Worm (Caenorhabditis elegans) whole organism, L3 larva: ENCODE results near the gene Y39A1A.27.

Source experiments
- ZK546.5 ChIP-seq: sonication (generic microtip); optimal IDR thresholded peaks from 2 replicates; lab custom pipeline; 2017; ENCODE audit warnings: missing biosample characterization, missing genetic modification characterization
- aly-2 ChIP-seq: fragments of 150-350 bp; optimal IDR thresholded peaks from 2 replicates; lab custom pipeline; 2014; ENCODE audit warnings: missing biosample characterization, missing genetic modification characterization
- ama-1 ChIP-seq: fragments of 150-350 bp; optimal IDR thresholded peaks from 2 replicates; lab custom pipeline; 2018
- ceh-16 ChIP-seq: sonication (generic microtip); optimal IDR thresholded peaks from 2 replicates; lab custom pipeline; 2017; ENCODE audit warnings: missing biosample characterization, missing genetic modification characterization
- ceh-82 ChIP-seq: fragments of 150-350 bp; optimal IDR thresholded peaks from 2 replicates; lab custom pipeline; 2014; ENCODE audit warnings: missing biosample characterization, missing genetic modification characterization
- ceh-9 ChIP-seq: sonication (generic microtip); optimal IDR thresholded peaks from 2 replicates; lab custom pipeline; 2018; ENCODE audit warnings: missing biosample characterization, missing genetic modification characterization
- daf-12 ChIP-seq: fragments of 150-350 bp; optimal IDR thresholded peaks from 2 replicates; lab custom pipeline; 2014; ENCODE audit warnings: missing biosample characterization, missing genetic modification reagents, missing genetic modification characterization
- egl-27 ChIP-seq: sonication (generic microtip); optimal IDR thresholded peaks from 4 replicates; lab custom pipeline; 2017; ENCODE audit warnings: missing biosample characterization, missing genetic modification reagents, missing genetic modification characterization
- egl-5 ChIP-seq: fragments of 150-350 bp; optimal IDR thresholded peaks from 2 replicates; lab custom pipeline; 2017; ENCODE audit warnings: missing biosample characterization, missing genetic modification reagents, missing genetic modification characterization, inconsistent platforms
- elt-1 ChIP-seq: fragments of 150-350 bp; optimal IDR thresholded peaks from 2 replicates; lab custom pipeline; 2014; ENCODE audit warnings: missing biosample characterization, missing genetic modification characterization
- elt-2 ChIP-seq: sonication (generic microtip); optimal IDR thresholded peaks from 2 replicates; lab custom pipeline; 2016; ENCODE audit warnings: missing genetic modification reagents, mild to moderate bottlenecking, missing genetic modification characterization, missing compliant biosample characterization
- elt-3 ChIP-seq, 3 experiments: fragments of 150-350 bp in 1 of 3; sonication (generic microtip) in 2 of 3; optimal IDR thresholded peaks; 2 replicates in 2 of 3; 4 replicates in 1 of 3; lab custom pipeline; 2014 to 2017; ENCODE audit warnings: missing biosample characterization in 3 of 3, missing genetic modification characterization in 3 of 3
- eor-1 ChIP-seq, 2 experiments: fragments of 150-350 bp; optimal IDR thresholded peaks; 2 replicates each; lab custom pipeline; 2014 to 2018; ENCODE audit warnings: missing biosample characterization in 2 of 2, missing genetic modification characterization in 2 of 2
- fkh-10 ChIP-seq: sonication (generic microtip); optimal IDR thresholded peaks from 2 replicates; lab custom pipeline; 2017; ENCODE audit warnings: missing biosample characterization, missing genetic modification reagents, missing genetic modification characterization
- fos-1 ChIP-seq: fragments of 150-350 bp; optimal IDR thresholded peaks from 2 replicates; lab custom pipeline; 2014; ENCODE audit warnings: missing biosample characterization, missing genetic modification characterization
- hmg-11 ChIP-seq: sonication (generic microtip); optimal IDR thresholded peaks from 2 replicates; lab custom pipeline; 2016; ENCODE audit warnings: missing genetic modification characterization, missing compliant biosample characterization
- jun-1 ChIP-seq: fragments of 150-350 bp; optimal IDR thresholded peaks from 2 replicates; lab custom pipeline; 2014; ENCODE audit warnings: missing biosample characterization, missing genetic modification reagents, missing genetic modification characterization
- lin-15B ChIP-seq: fragments of 150-350 bp; optimal IDR thresholded peaks from 2 replicates; lab custom pipeline; 2014; ENCODE audit warnings: missing biosample characterization, missing genetic modification characterization
- lin-39 ChIP-seq: fragments of 150-350 bp; optimal IDR thresholded peaks from 2 replicates; lab custom pipeline; 2018; ENCODE audit warnings: missing biosample characterization, missing genetic modification reagents, missing genetic modification characterization
- lsy-12 ChIP-seq: sonication (generic microtip); optimal IDR thresholded peaks from 2 replicates; lab custom pipeline; 2016; ENCODE audit warnings: mild to moderate bottlenecking, missing genetic modification characterization, missing compliant biosample characterization
- mdl-1 ChIP-seq: fragments of 150-350 bp; optimal IDR thresholded peaks from 2 replicates; lab custom pipeline; 2014; ENCODE audit warnings: missing biosample characterization, missing genetic modification characterization
- mml-1 ChIP-seq: fragments of 150-350 bp; sonication (generic microtip); optimal IDR thresholded peaks from 3 replicates; lab custom pipeline; 2014; ENCODE audit warnings: missing biosample characterization, missing genetic modification characterization
- nfya-1 ChIP-seq: sonication (generic microtip); optimal IDR thresholded peaks from 2 replicates; lab custom pipeline; 2017; ENCODE audit warnings: missing genetic modification characterization, mild to moderate bottlenecking, missing compliant biosample characterization, antibody characterized with exemption, moderate library complexity; ENCODE audit not compliant: insufficient read depth
- nhr-11 ChIP-seq: fragments of 150-350 bp; optimal IDR thresholded peaks from 2 replicates; lab custom pipeline; 2014; ENCODE audit warnings: missing biosample characterization, missing genetic modification characterization
- nhr-12 ChIP-seq: fragments of 150-350 bp; optimal IDR thresholded peaks from 2 replicates; lab custom pipeline; 2014; ENCODE audit warnings: missing biosample characterization, missing genetic modification characterization
- nhr-23 ChIP-seq: fragments of 150-350 bp; optimal IDR thresholded peaks from 2 replicates; lab custom pipeline; 2014; ENCODE audit warnings: missing biosample characterization, missing genetic modification reagents, missing genetic modification characterization
- nhr-237 ChIP-seq: fragments of 150-350 bp; optimal IDR thresholded peaks from 2 replicates; lab custom pipeline; 2014; ENCODE audit warnings: missing biosample characterization, missing genetic modification characterization
- nhr-25 ChIP-seq: sonication (generic microtip); optimal IDR thresholded peaks from 2 replicates; lab custom pipeline; 2017; ENCODE audit warnings: missing biosample characterization, missing genetic modification characterization
- nhr-43 ChIP-seq: sonication (generic microtip); optimal IDR thresholded peaks from 2 replicates; lab custom pipeline; 2016; ENCODE audit warnings: mild to moderate bottlenecking, missing genetic modification characterization, missing compliant biosample characterization; ENCODE audit not compliant: poor library complexity, severe bottlenecking
- nhr-67 ChIP-seq: fragments of 150-350 bp; optimal IDR thresholded peaks from 2 replicates; lab custom pipeline; 2014; ENCODE audit warnings: missing biosample characterization, missing genetic modification characterization
- nhr-76 ChIP-seq: fragments of 150-350 bp; sonication (generic microtip); optimal IDR thresholded peaks from 5 replicates; lab custom pipeline; 2014; ENCODE audit warnings: missing biosample characterization, missing genetic modification characterization
- nhr-77 ChIP-seq: fragments of 150-350 bp; optimal IDR thresholded peaks from 2 replicates; lab custom pipeline; 2014; ENCODE audit warnings: missing biosample characterization, missing genetic modification characterization
- pha-4 ChIP-seq: fragments of 150-350 bp; optimal IDR thresholded peaks from 2 replicates; lab custom pipeline; 2014; ENCODE audit warnings: missing biosample characterization, missing genetic modification reagents, missing genetic modification characterization
- pqm-1 ChIP-seq: fragments of 150-350 bp; optimal IDR thresholded peaks from 2 replicates; lab custom pipeline; 2017; ENCODE audit warnings: missing biosample characterization, missing genetic modification characterization, inconsistent platforms
- sea-2 ChIP-seq: fragments of 150-350 bp; sonication (generic microtip); optimal IDR thresholded peaks from 4 replicates; lab custom pipeline; 2014; ENCODE audit warnings: missing biosample characterization, missing genetic modification reagents, missing genetic modification characterization
- skn-1 ChIP-seq: fragments of 150-350 bp; optimal IDR thresholded peaks from 2 replicates; lab custom pipeline; 2014; ENCODE audit warnings: missing biosample characterization, missing genetic modification characterization
- snpc-4 ChIP-seq: fragments of 150-350 bp; optimal IDR thresholded peaks from 2 replicates; lab custom pipeline; 2014; ENCODE audit warnings: missing biosample characterization, missing genetic modification characterization
- tbx-2 ChIP-seq: sonication (generic microtip); optimal IDR thresholded peaks from 2 replicates; lab custom pipeline; 2016; ENCODE audit warnings: mild to moderate bottlenecking, missing genetic modification characterization, missing compliant biosample characterization
- unc-39 ChIP-seq: sonication (generic microtip); optimal IDR thresholded peaks from 4 replicates; lab custom pipeline; 2017; ENCODE audit warnings: missing biosample characterization, missing genetic modification characterization
- unc-62 ChIP-seq: fragments of 150-350 bp; sonication (generic microtip); optimal IDR thresholded peaks from 4 replicates; lab custom pipeline; 2014; ENCODE audit warnings: missing biosample characterization, missing genetic modification reagents, missing genetic modification characterization
- zag-1 ChIP-seq: fragments of 150-350 bp; optimal IDR thresholded peaks from 2 replicates; lab custom pipeline; 2014; ENCODE audit warnings: missing biosample characterization, missing genetic modification characterization
- ztf-11 ChIP-seq: fragments of 150-350 bp; optimal IDR thresholded peaks from 2 replicates; lab custom pipeline; 2014; ENCODE audit warnings: missing biosample characterization, missing genetic modification characterization

The Y39A1A.27 gene

DNA sequence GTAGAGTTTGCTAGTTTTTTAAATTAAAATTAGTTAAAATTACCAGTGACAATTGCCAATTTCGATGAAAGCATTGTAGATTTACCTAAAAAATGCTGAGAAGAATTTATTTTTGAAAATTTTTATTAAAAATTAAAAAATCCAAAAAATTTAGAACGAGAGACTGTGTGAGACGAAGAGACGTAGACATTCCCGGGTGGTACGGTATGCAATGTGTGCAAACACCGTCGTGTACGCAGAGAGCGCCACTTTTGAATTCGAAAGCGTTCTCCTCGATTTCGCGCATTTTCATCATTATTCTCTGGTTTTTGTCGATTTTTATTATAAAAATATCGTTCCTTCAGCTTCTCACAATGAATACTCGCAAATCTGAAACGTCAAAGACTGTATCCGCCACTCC lies 4.0 kb downstream of the Y39A1A.27 start, which contains the start of the genes dhs-11 and orc-1 (continued):
- no peak for TF ChIP-seq mdl-1
- no peak for TF ChIP-seq mml-1 (tag; lab: Kevin White, UChicago)
- TF ChIP-seq skn-1 (tag; lab: Kevin White, UChicago): no peak
- TF ChIP-seq tbx-2: no peak
- no peak for TF ChIP-seq ceh-9 (tag; lab: Kevin White, UChicago)
- TF ChIP-seq ceh-16 (tag; lab: Kevin White, UChicago): no peak
- TF ChIP-seq sea-2: no peak
- no peak for TF ChIP-seq nhr-76 (tag; lab: Kevin White, UChicago)
- no peak for TF ChIP-seq unc-39
- no peak for TF ChIP-seq daf-12 (tag; lab: Kevin White, UChicago)
- peak; percentile 85 for TF ChIP-seq nfya-1 (tag; lab: Kevin White, UChicago)
- TF ChIP-seq ceh-82 (tag; lab: Kevin White, UChicago): no peak
- no peak for TF ChIP-seq ama-1 (lab: Kevin White, UChicago)
- no peak for TF ChIP-seq fkh-10 (GFP tag; lab: Kevin White, UChicago)
- TF ChIP-seq nhr-43 (tag; lab: Kevin White, UChicago): no peak
- no peak for TF ChIP-seq fos-1 (tag; lab: Kevin White, UChicago)

DNA sequence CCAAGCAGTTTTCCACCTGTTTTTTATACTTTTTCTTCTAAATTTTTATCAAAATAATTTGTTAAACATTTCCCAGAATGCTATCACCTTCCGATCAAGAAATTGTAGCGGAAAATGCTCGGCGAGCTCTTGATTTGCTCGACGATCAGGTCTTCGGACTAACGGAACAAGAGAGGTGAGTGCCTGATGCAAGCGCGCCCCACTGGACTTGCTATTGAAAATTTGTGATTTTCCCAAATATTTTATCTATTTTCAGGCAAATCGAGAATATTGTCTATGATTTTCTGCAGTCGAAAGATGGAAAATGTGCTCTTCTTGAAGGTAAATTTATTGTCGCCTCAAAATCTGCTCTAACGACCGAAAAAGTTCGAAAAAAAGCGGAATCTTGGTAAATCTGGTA lies 7.3 kb downstream of the Y39A1A.27 start, which contains the start of gene orc-4:
TSS of gene orc-4 (plus strand) at position 77 of the 400 bp plus-strand sequence.
- no peak for TF ChIP-seq egl-27 (tag; lab: Kevin White, UChicago)
- peak; percentile 34 for TF ChIP-seq lin-15B (tag; lab: Kevin White, UChicago)
- TF ChIP-seq elt-1 (tag; lab: Kevin White, UChicago): no peak
- TF ChIP-seq pha-4: peak; percentile 6

DNA sequence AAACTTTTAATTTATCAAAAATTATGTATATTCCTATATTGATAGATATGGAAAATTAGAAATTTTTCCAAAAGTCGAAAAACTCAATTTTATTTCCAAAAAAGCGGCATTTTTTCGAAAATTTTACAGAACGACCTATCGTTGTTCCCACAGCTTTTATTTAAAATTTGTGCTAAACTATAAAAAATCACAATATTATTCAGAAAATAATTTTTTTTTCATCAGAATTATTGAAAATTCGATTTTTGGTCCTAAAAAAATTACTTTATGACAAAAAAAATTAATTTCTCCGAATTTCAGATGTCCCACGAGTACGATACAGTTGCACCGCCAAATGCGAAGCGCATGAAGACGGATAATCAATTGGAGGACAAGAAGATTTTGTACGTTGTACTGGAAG lies 10.4 kb downstream of the Y39A1A.27 start, which contains the start of gene emg-1:
TSS of gene emg-1 (plus strand) at position 301 of the 400 bp plus-strand sequence.
- TF ChIP-seq nhr-237 (tag; lab: Kevin White, UChicago): no peak
- no peak for TF ChIP-seq zag-1
- no peak for TF ChIP-seq nhr-67 (tag; lab: Kevin White, UChicago)
- TF ChIP-seq pha-4: no peak
- no peak for TF ChIP-seq nhr-12 (tag; lab: Kevin White, UChicago)
- no peak for TF ChIP-seq ZK546.5 (tag; lab: Kevin White, UChicago)
- no peak for TF ChIP-seq unc-39
- no peak for TF ChIP-seq unc-62 (GFP tag; lab: Kevin White, UChicago)
- TF ChIP-seq tbx-2: no peak
- TF ChIP-seq nhr-77 (tag; lab: Kevin White, UChicago): no peak
- TF ChIP-seq snpc-4 (tag; lab: Kevin White, UChicago): no peak
- TF ChIP-seq nhr-43 (tag; lab: Kevin White, UChicago): no peak
- TF ChIP-seq pqm-1 (tag; lab: Kevin White, UChicago): no peak
- no peak for TF ChIP-seq mml-1 (tag; lab: Kevin White, UChicago)
- no peak for TF ChIP-seq nhr-11 (tag; lab: Kevin White, UChicago)
- TF ChIP-seq nhr-25 (tag; lab: Kevin White, UChicago): no peak
- TF ChIP-seq lin-39 (tag; lab: Kevin White, UChicago): no peak
- no peak for TF ChIP-seq ztf-11 (tag; lab: Kevin White, UChicago)
- TF ChIP-seq lsy-12 (tag; lab: Kevin White, UChicago): no peak

ce11 chrIII:10651634-10652033 lies 12.9 kb downstream of the Y39A1A.27 start:
- TF ChIP-seq fkh-10 (GFP tag; lab: Kevin White, UChicago): no peak
- TF ChIP-seq ceh-9 (tag; lab: Kevin White, UChicago): no peak
- no peak for TF ChIP-seq nhr-77 (tag; lab: Kevin White, UChicago)
- no peak for TF ChIP-seq ztf-11 (tag; lab: Kevin White, UChicago)
- TF ChIP-seq ZK546.5 (tag; lab: Kevin White, UChicago): no peak
- TF ChIP-seq pqm-1 (tag; lab: Kevin White, UChicago): no peak
- TF ChIP-seq nhr-43 (tag; lab: Kevin White, UChicago): no peak
- TF ChIP-seq skn-1 (tag; lab: Kevin White, UChicago): no peak
- TF ChIP-seq ceh-16 (tag; lab: Kevin White, UChicago): no peak
- TF ChIP-seq nhr-23: peak; percentile 1
- TF ChIP-seq nhr-76 (tag; lab: Kevin White, UChicago): no peak
- TF ChIP-seq elt-1 (tag; lab: Kevin White, UChicago): no peak
- no peak for TF ChIP-seq tbx-2
- TF ChIP-seq daf-12 (tag; lab: Kevin White, UChicago): no peak
- no peak for TF ChIP-seq fos-1 (tag; lab: Kevin White, UChicago)
- peak; percentile 9 for TF ChIP-seq elt-2 (tag; lab: Kevin White, UChicago)
- TF ChIP-seq ceh-82 (tag; lab: Kevin White, UChicago): no peak
- TF ChIP-seq lin-39 (tag; lab: Kevin White, UChicago): peak; percentile 77
- peak; percentile 84 for TF ChIP-seq hmg-11 (tag; lab: Kevin White, UChicago)
- TF ChIP-seq zag-1: no peak
- TF ChIP-seq pha-4: peak; percentile 35
- peak; percentile 34 for TF ChIP-seq lin-15B (tag; lab: Kevin White, UChicago)
- no peak for TF ChIP-seq jun-1 (tag; lab: Kevin White, UChicago)
- no peak for TF ChIP-seq eor-1 (tag; optimal IDR thresholded peaks at IDR 0.05; lab: Kevin White, UChicago)
- TF ChIP-seq egl-27 (tag; lab: Kevin White, UChicago): no peak
- TF ChIP-seq ama-1 (lab: Kevin White, UChicago): no peak
- peak; percentile 1 for TF ChIP-seq egl-5 (tag; lab: Kevin White, UChicago)
- TF ChIP-seq elt-3 (tag; optimal IDR thresholded peaks at IDR 0.05; lab: Kevin White, UChicago): no peak
- TF ChIP-seq snpc-4 (tag; lab: Kevin White, UChicago): no peak
- TF ChIP-seq sea-2: no peak
- no peak for TF ChIP-seq aly-2
- no peak for TF ChIP-seq lsy-12 (tag; lab: Kevin White, UChicago)
- TF ChIP-seq nfya-1 (tag; lab: Kevin White, UChicago): peak; percentile 82
- TF ChIP-seq nhr-12 (tag; lab: Kevin White, UChicago): no peak
- no peak for TF ChIP-seq nhr-67 (tag; lab: Kevin White, UChicago)
